Fruit fly (Drosophila melanogaster) whole organism, embryonic: ENCODE results near the gene CG15353.
A peak's percentile ranks its signal among the peaks of the same experiment; 100 is the strongest.

ENCODE experiments used
- Ada2b ChIP-seq: fragments of 200-800 bp; sonication (Bioruptor generic); IDR thresholded peaks from 2 replicates; pipeline ENCODE4 v1.3.6; 2022; ENCODE audit warnings: missing biosample characterization, missing genetic modification characterization
- Aef1 ChIP-seq: fragments of 200-800 bp; sonication (Bioruptor generic); IDR thresholded peaks from 3 replicates; pipeline ENCODE4 v1.3.6; 2022; ENCODE audit warnings: missing biosample characterization, missing genetic modification characterization
- B-H2 ChIP-seq: fragments of 200-800 bp; sonication (Bioruptor generic); optimal IDR thresholded peaks from 2 replicates; lab custom pipeline; 2018; ENCODE audit warnings: missing biosample characterization, mild to moderate bottlenecking, missing genetic modification characterization
- CG10209 ChIP-seq: fragments of 200-800 bp; sonication (Bioruptor generic); optimal IDR thresholded peaks from 3 replicates; lab custom pipeline; 2017; ENCODE audit warnings: missing biosample characterization, mild to moderate bottlenecking, missing genetic modification characterization, missing genetic modification reagents
- CG10431 ChIP-seq: fragments of 200-800 bp; sonication (Bioruptor generic); optimal IDR thresholded peaks from 3 replicates; lab custom pipeline; 2018; ENCODE audit warnings: missing biosample characterization, mild to moderate bottlenecking, missing genetic modification characterization
- CG10462 ChIP-seq: fragments of 200-800 bp; sonication (Bioruptor generic); optimal IDR thresholded peaks from 2 replicates; lab custom pipeline; 2016; ENCODE audit warnings: missing biosample characterization, missing genetic modification characterization
- CG11085 ChIP-seq: fragments of 200-800 bp; sonication (Bioruptor generic); IDR thresholded peaks from 2 replicates; pipeline ENCODE4 v1.3.6; 2022; ENCODE audit warnings: missing biosample characterization, missing genetic modification characterization
- CG11560 ChIP-seq: fragments of 200-800 bp; sonication (Bioruptor generic); IDR thresholded peaks from 3 replicates; pipeline ENCODE4 v1.3.6; 2022; ENCODE audit warnings: missing biosample characterization, missing genetic modification characterization
- CG11723 ChIP-seq: fragments of 200-800 bp; sonication (Bioruptor generic); optimal IDR thresholded peaks from 2 replicates; lab custom pipeline; 2017; ENCODE audit warnings: missing biosample characterization, mild to moderate bottlenecking, missing genetic modification characterization
- CG13296 ChIP-seq: fragments of 200-800 bp; sonication (Bioruptor generic); optimal IDR thresholded peaks from 3 replicates; lab custom pipeline; 2018; ENCODE audit warnings: missing biosample characterization, mild to moderate bottlenecking, missing genetic modification characterization
- CG13424 ChIP-seq: fragments of 200-800 bp; sonication (Bioruptor generic); optimal IDR thresholded peaks from 2 replicates; lab custom pipeline; 2019; ENCODE audit warnings: missing biosample characterization, mild to moderate bottlenecking, missing genetic modification characterization, moderate library complexity
- CG15479 ChIP-seq: fragments of 200-800 bp; sonication (Bioruptor generic); optimal IDR thresholded peaks from 3 replicates; lab custom pipeline; 2019; ENCODE audit warnings: missing biosample characterization, mild to moderate bottlenecking, missing genetic modification characterization, moderate library complexity
- CG15514 ChIP-seq: fragments of 200-800 bp; sonication (Bioruptor generic); optimal IDR thresholded peaks from 3 replicates; lab custom pipeline; 2017; ENCODE audit warnings: missing biosample characterization, missing genetic modification characterization, mild to moderate bottlenecking, moderate library complexity, missing genetic modification reagents
- CG15696 ChIP-seq: fragments of 200-800 bp; sonication (Bioruptor generic); optimal IDR thresholded peaks from 2 replicates; lab custom pipeline; 2019; ENCODE audit warnings: missing biosample characterization, mild to moderate bottlenecking, missing genetic modification characterization, moderate library complexity
- CG2678 ChIP-seq: fragments of 200-800 bp; sonication (Bioruptor generic); optimal IDR thresholded peaks from 3 replicates; lab custom pipeline; 2019; ENCODE audit warnings: missing biosample characterization, mild to moderate bottlenecking, missing genetic modification characterization, moderate library complexity
- CG31365 ChIP-seq: fragments of 200-800 bp; sonication (Bioruptor generic); optimal IDR thresholded peaks from 2 replicates; lab custom pipeline; 2018; ENCODE audit warnings: missing biosample characterization, mild to moderate bottlenecking, missing genetic modification characterization
- CG34422 ChIP-seq: fragments of 200-800 bp; sonication (Bioruptor generic); IDR thresholded peaks from 3 replicates; pipeline ENCODE4 v1.3.6; 2022; ENCODE audit warnings: missing biosample characterization, missing genetic modification characterization
- CG4282 ChIP-seq: fragments of 200-800 bp; sonication (Bioruptor generic); optimal IDR thresholded peaks from 2 replicates; lab custom pipeline; 2016; ENCODE audit warnings: missing biosample characterization, missing genetic modification characterization
- CG4404 ChIP-seq: fragments of 200-800 bp; sonication (Bioruptor generic); IDR thresholded peaks from 2 replicates; pipeline ENCODE4 v1.3.6; 2022; ENCODE audit warnings: missing biosample characterization, missing genetic modification characterization
- CG5245 ChIP-seq: fragments of 200-800 bp; sonication (Bioruptor generic); optimal IDR thresholded peaks from 3 replicates; lab custom pipeline; 2016; ENCODE audit warnings: missing biosample characterization, missing genetic modification characterization
- CG6683 ChIP-seq: fragments of 200-800 bp; sonication (Bioruptor generic); optimal IDR thresholded peaks from 2 replicates; lab custom pipeline; 2017; ENCODE audit warnings: missing biosample characterization, mild to moderate bottlenecking, missing genetic modification characterization, missing genetic modification reagents
- CG6689 ChIP-seq: fragments of 200-800 bp; sonication (Bioruptor generic); IDR thresholded peaks from 2 replicates; pipeline ENCODE4 v1.3.6; 2022; ENCODE audit warnings: missing biosample characterization, missing genetic modification characterization
- CG7556 ChIP-seq: fragments of 200-800 bp; sonication (Bioruptor generic); optimal IDR thresholded peaks from 2 replicates; lab custom pipeline; 2017; ENCODE audit warnings: missing biosample characterization, mild to moderate bottlenecking, missing genetic modification characterization
- CG7987 ChIP-seq: fragments of 200-800 bp; sonication (Bioruptor generic); optimal IDR thresholded peaks from 2 replicates; lab custom pipeline; 2018; ENCODE audit warnings: missing biosample characterization, mild to moderate bottlenecking, missing genetic modification characterization, moderate library complexity
- CG8388 ChIP-seq: fragments of 200-800 bp; sonication (Bioruptor generic); optimal IDR thresholded peaks from 2 replicates; lab custom pipeline; 2019; ENCODE audit warnings: missing biosample characterization, mild to moderate bottlenecking, missing genetic modification characterization, moderate library complexity
- CG9215 ChIP-seq: fragments of 200-800 bp; sonication (Bioruptor generic); IDR thresholded peaks from 2 replicates; pipeline ENCODE4 v1.3.6; 2022; ENCODE audit warnings: missing biosample characterization, missing genetic modification characterization
- CG9609 ChIP-seq: fragments of 200-800 bp; sonication (Bioruptor generic); optimal IDR thresholded peaks from 3 replicates; lab custom pipeline; 2016; ENCODE audit warnings: missing biosample characterization, missing genetic modification characterization
- CG9817 ChIP-seq: fragments of 200-800 bp; sonication (Bioruptor generic); optimal IDR thresholded peaks from 2 replicates; lab custom pipeline; 2018; ENCODE audit warnings: missing biosample characterization, mild to moderate bottlenecking, missing genetic modification characterization, moderate library complexity
- Dip3 ChIP-seq: fragments of 200-800 bp; sonication (Bioruptor generic); optimal IDR thresholded peaks from 3 replicates; lab custom pipeline; 2016; ENCODE audit warnings: missing biosample characterization, missing genetic modification characterization
- Dp ChIP-seq: fragments of 200-800 bp; sonication (Bioruptor generic); optimal IDR thresholded peaks from 2 replicates; lab custom pipeline; 2018; ENCODE audit warnings: missing biosample characterization, mild to moderate bottlenecking, missing genetic modification characterization, moderate library complexity
- Elba2 ChIP-seq: fragments of 200-800 bp; sonication (Bioruptor generic); optimal IDR thresholded peaks from 3 replicates; lab custom pipeline; 2016; ENCODE audit warnings: missing biosample characterization, missing genetic modification characterization
- Ets65A ChIP-seq: fragments of 200-800 bp; sonication (Bioruptor generic); peaks from one replicate; lab custom pipeline; 2016; ENCODE audit warnings: missing biosample characterization, missing genetic modification characterization
- Hsf ChIP-seq: fragments of 200-800 bp; sonication (Bioruptor generic); optimal IDR thresholded peaks from 3 replicates; lab custom pipeline; 2016; ENCODE audit warnings: missing biosample characterization, missing genetic modification characterization
- Nf-YA ChIP-seq: fragments of 200-800 bp; sonication (Bioruptor generic); IDR thresholded peaks from 2 replicates; pipeline ENCODE4 v1.3.6; 2022; ENCODE audit warnings: missing biosample characterization, missing genetic modification characterization
- bowl ChIP-seq: fragments of 200-800 bp; sonication (Bioruptor generic); IDR thresholded peaks from 2 replicates; pipeline ENCODE4 v1.3.6; 2022; ENCODE audit warnings: missing biosample characterization, missing genetic modification characterization
- btn ChIP-seq: fragments of 200-800 bp; sonication (Bioruptor generic); optimal IDR thresholded peaks from 2 replicates; lab custom pipeline; 2016; ENCODE audit warnings: missing biosample characterization, missing genetic modification characterization
- chinmo ChIP-seq: fragments of 200-800 bp; sonication (Bioruptor generic); IDR thresholded peaks from 4 replicates; pipeline ENCODE4 v1.3.6; 2022; ENCODE audit warnings: missing biosample characterization, missing genetic modification characterization; ENCODE audit not compliant: partially characterized antibody
- croc ChIP-seq: fragments of 200-800 bp; sonication (Bioruptor generic); conservative IDR thresholded peaks from 3 replicates; pipeline ENCODE4 v1.3.6; 2022; ENCODE audit warnings: missing biosample characterization, missing genetic modification characterization
- fd3F ChIP-seq: fragments of 200-800 bp; sonication (Bioruptor generic); optimal IDR thresholded peaks from 2 replicates; lab custom pipeline; 2018; ENCODE audit warnings: missing biosample characterization, mild to moderate bottlenecking, missing genetic modification characterization, moderate library complexity
- fd64A ChIP-seq: fragments of 200-800 bp; sonication (Bioruptor generic); optimal IDR thresholded peaks from 3 replicates; lab custom pipeline; 2018; ENCODE audit warnings: missing biosample characterization, mild to moderate bottlenecking, missing genetic modification characterization
- gro ChIP-seq: fragments of 200-800 bp; sonication (Bioruptor generic); optimal IDR thresholded peaks from 2 replicates; lab custom pipeline; 2016; ENCODE audit warnings: missing biosample characterization, missing genetic modification characterization
- gsb-n ChIP-seq: fragments of 200-800 bp; sonication (Bioruptor generic); optimal IDR thresholded peaks from 3 replicates; lab custom pipeline; 2018; ENCODE audit warnings: missing biosample characterization, mild to moderate bottlenecking, missing genetic modification characterization
- jigr1 ChIP-seq: fragments of 200-800 bp; sonication (Bioruptor generic); IDR thresholded peaks from 3 replicates; pipeline ENCODE4 v1.3.6; 2022; ENCODE audit warnings: missing biosample characterization, missing genetic modification characterization
- klu ChIP-seq: fragments of 200-800 bp; sonication (Bioruptor generic); IDR thresholded peaks from 2 replicates; pipeline ENCODE4 v1.3.6; 2022; ENCODE audit warnings: missing biosample characterization, missing genetic modification characterization
- lola ChIP-seq, 3 experiments: fragments of >200 bp in 2 of 3; fragments of 200-800 bp in 1 of 3; sonication (Bioruptor generic) in 1 of 3; optimal IDR thresholded peaks; 2 replicates each; lab custom pipeline; 2017 to 2019; ENCODE audit warnings: missing biosample characterization in 3 of 3, missing genetic modification characterization in 3 of 3, mild to moderate bottlenecking in 1 of 3, moderate library complexity in 1 of 3
- p53 ChIP-seq: fragments of 200-800 bp; sonication (Bioruptor generic); optimal IDR thresholded peaks from 2 replicates; lab custom pipeline; 2016; ENCODE audit warnings: missing biosample characterization, missing genetic modification characterization
- sr ChIP-seq: fragments of 200-800 bp; sonication (Bioruptor generic); IDR thresholded peaks from 3 replicates; pipeline ENCODE4 v1.3.6; 2022; ENCODE audit warnings: missing biosample characterization, missing genetic modification characterization
- ssp ChIP-seq: fragments of 200-800 bp; sonication (Bioruptor generic); IDR thresholded peaks from 2 replicates; pipeline ENCODE4 v1.3.6; 2022; ENCODE audit warnings: missing biosample characterization, missing genetic modification characterization
- usp ChIP-seq: fragments of >200 bp; optimal IDR thresholded peaks from 2 replicates; lab custom pipeline; 2017; ENCODE audit warnings: missing biosample characterization, missing genetic modification characterization
- zen ChIP-seq: fragments of 200-800 bp; sonication (Bioruptor generic); optimal IDR thresholded peaks from 3 replicates; lab custom pipeline; 2018; ENCODE audit warnings: missing biosample characterization, mild to moderate bottlenecking, missing genetic modification characterization, moderate library complexity

CG15353 gene

dm6 chr2L:1980708-1981339 is 26.2 kb downstream of the CG15353 start, which contains the start of the genes CG15356 and CG15362 (continued):
- TF ChIP-seq Dp (GFP tag; lab: Kevin White, UChicago) (peak; percentile 65), CG4282 (GFP tag; lab: Kevin White, UChicago) (no peak), Elba2 (GFP tag; lab: Kevin White, UChicago) (peak; percentile 96), CG15479 (GFP tag; lab: Kevin White, UChicago) (no peak), CG13296 (GFP tag; lab: Kevin White, UChicago) (peak; percentile 22), CG34422 (GFP tag; lab: Robert Waterston, UW) (0 out of 3 replicates have a peak, but pooled peaks have one; percentile 32), usp (GFP tag; lab: Kevin White, UChicago) (no peak), CG11560 (tag; lab: Robert Waterston, UW) (no peak), CG11085 (GFP tag; lab: Robert Waterston, UW) (no peak), jigr1 (GFP tag; lab: Robert Waterston, UW) (peak; percentile 59; the same call in 1 of the 3 replicates), CG8388 (GFP tag; lab: Kevin White, UChicago) (no peak), B-H2 (GFP tag; lab: Kevin White, UChicago) (no peak), gsb-n (tag; lab: Kevin White, UChicago) (no peak), btn (no peak), fd64A (no peak), CG13424 (tag; lab: Kevin White, UChicago) (peak; percentile 19), CG10209 (GFP tag; lab: Kevin White, UChicago) (peak; percentile 29), CG4404 (GFP tag; lab: Robert Waterston, UW) (no peak), chinmo (GFP tag; lab: Robert Waterston, UW) (peak; percentile 99), CG7556 (no peak), CG5245 (no peak), Hsf (GFP tag; lab: Kevin White, UChicago) (peak; percentile 35), CG11723 (GFP tag; lab: Kevin White, UChicago) (no peak), CG9215 (GFP tag; lab: Robert Waterston, UW) (peak; percentile 20; the same call in 1 of the 2 replicates), CG15514 (peak; percentile 65), CG6683 (GFP tag; lab: Kevin White, UChicago) (peak; percentile 10), CG10462 (GFP tag; lab: Kevin White, UChicago) (peak; percentile 14), Dip3 (GFP tag; lab: Kevin White, UChicago) (peak; percentile 17), croc (GFP tag; lab: Robert Waterston, UW) (no peak), gro (peak; percentile 9), CG6689 (GFP tag; lab: Robert Waterston, UW) (0 out of 2 replicates have a peak, but pooled peaks have one; percentile 18), p53 (no peak), ssp (GFP tag; lab: Robert Waterston, UW) (no peak), CG9609 (GFP tag; lab: Kevin White, UChicago) (no peak), sr (GFP tag; lab: Robert Waterston, UW) (no peak), Aef1 (GFP tag; lab: Robert Waterston, UW) (peak; percentile 29; the same call in 1 of the 3 replicates), CG7987 (GFP tag; lab: Kevin White, UChicago) (peak; percentile 34), CG15696 (tag; lab: Kevin White, UChicago) (no peak), CG2678 (no peak), Ets65A (GFP tag; lab: Kevin White, UChicago) (peak; percentile 89), lola (GFP tag; optimal IDR thresholded peaks at IDR 0.05; lab: Kevin White, UChicago) (peak in 1 of 3 experiments; percentile 16), CG9817 (tag; lab: Kevin White, UChicago) (peak; percentile 26), Nf-YA (GFP tag; lab: Robert Waterston, UW) (no peak), bowl (GFP tag; lab: Robert Waterston, UW) (no peak), CG31365 (no peak), fd3F (no peak), klu (GFP tag; lab: Robert Waterston, UW) (no peak), Ada2b (GFP tag; lab: Robert Waterston, UW) (no peak), zen (tag; lab: Kevin White, UChicago) (peak; percentile 7), CG10431 (no peak)
